Worm (Caenorhabditis elegans): ENCODE results near the gene drp-1.

The drp-1 gene

ce11 chrIV:5563280-5563679 is 25.0 kb downstream of the drp-1 start:
- no peak for TF ChIP-seq dmd-4 (tag; optimal IDR thresholded peaks at IDR 0.05)
- TF ChIP-seq nhr-11 (tag; optimal IDR thresholded peaks at IDR 0.05) = no peak
- no peak for TF ChIP-seq nhr-23 (tag; optimal IDR thresholded peaks at IDR 0.05)
- TF ChIP-seq ZK546.5 (tag; optimal IDR thresholded peaks at IDR 0.05) = no peak
- TF ChIP-seq blmp-1 (tag; optimal IDR thresholded peaks at IDR 0.05; ENCODE audit: insufficient read depth) = no peak
- TF ChIP-seq aly-2 (tag; optimal IDR thresholded peaks at IDR 0.05) = no peak
- no peak for TF ChIP-seq ztf-4 (tag; optimal IDR thresholded peaks at IDR 0.05)
- no peak for TF ChIP-seq lin-39 (tag; optimal IDR thresholded peaks at IDR 0.05)
- TF ChIP-seq mdl-1 (tag; optimal IDR thresholded peaks at IDR 0.05) = no peak
- TF ChIP-seq unc-55 (GFP tag; optimal IDR thresholded peaks at IDR 0.05) = no peak
- TF ChIP-seq ceh-16 (tag; optimal IDR thresholded peaks at IDR 0.05) = no peak
- no peak for TF ChIP-seq fos-1 (tag; optimal IDR thresholded peaks at IDR 0.05)
- no peak for TF ChIP-seq peb-1 (tag; optimal IDR thresholded peaks at IDR 0.05)
- TF ChIP-seq nhr-77 (tag; optimal IDR thresholded peaks at IDR 0.05) = no peak
- TF ChIP-seq skn-1 (tag; optimal IDR thresholded peaks at IDR 0.05) = no peak
- peak; percentile 87 for TF ChIP-seq nhr-25 (tag; optimal IDR thresholded peaks at IDR 0.05)
- TF ChIP-seq lsy-2 (tag; optimal IDR thresholded peaks at IDR 0.05) = peak in 1 of 2 experiments; percentile 39
- TF ChIP-seq nhr-237 (tag; optimal IDR thresholded peaks at IDR 0.05) = no peak
- TF ChIP-seq ztf-1 (GFP tag; conservative IDR thresholded peaks at IDR 0.05) = no peak
- no peak for TF ChIP-seq mab-5 (tag; optimal IDR thresholded peaks at IDR 0.05)
- no peak for TF ChIP-seq Y55F3AM.14 (GFP tag; optimal IDR thresholded peaks at IDR 0.05)
- TF ChIP-seq gmeb-1 (tag; optimal IDR thresholded peaks at IDR 0.05) = no peak
- no peak for TF ChIP-seq unc-39 (tag; optimal IDR thresholded peaks at IDR 0.05)
- peak; percentile 28 for TF ChIP-seq nhr-6 (tag; optimal IDR thresholded peaks at IDR 0.05)

DNA sequence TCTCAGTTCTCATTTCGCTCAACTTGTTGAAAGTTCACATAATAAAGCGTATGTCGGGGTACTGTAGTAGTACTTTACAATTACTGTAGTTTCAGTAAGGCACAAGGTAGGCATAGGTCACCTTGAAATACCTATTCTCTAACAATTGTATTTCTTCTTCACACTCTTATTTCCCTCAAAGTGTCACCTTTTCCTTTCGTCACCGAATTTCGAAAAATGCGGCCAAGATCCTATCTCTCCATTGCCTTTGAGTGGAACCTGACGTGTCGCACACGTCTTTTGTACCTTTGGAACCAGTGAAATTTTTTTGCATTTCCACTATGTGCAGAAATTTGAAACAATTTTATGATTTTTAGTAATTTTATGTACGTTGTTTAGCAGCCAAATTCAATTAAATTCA is 26.0 kb downstream of the drp-1 start:
- TF ChIP-seq aly-2 (tag; optimal IDR thresholded peaks at IDR 0.05) (no peak), elt-1 (tag; optimal IDR thresholded peaks at IDR 0.05) (no peak)

ce11 chrIV:5565105-5565504 is 26.8 kb downstream of the drp-1 start:
- TF ChIP-seq nhr-10 (tag; optimal IDR thresholded peaks at IDR 0.05) (no peak), nhr-25 (tag; optimal IDR thresholded peaks at IDR 0.05) (peak; percentile 16), nhr-129 (tag; optimal IDR thresholded peaks at IDR 0.05) (peak; percentile 29), snpc-4 (tag; optimal IDR thresholded peaks at IDR 0.05) (peak; percentile 15), lsy-2 (tag; optimal IDR thresholded peaks at IDR 0.05) (no peak)

- TF ChIP-seq R02D3.7 (tag; optimal IDR thresholded peaks at IDR 0.05) (no peak), nhr-11 (tag; optimal IDR thresholded peaks at IDR 0.05) (no peak), ceh-82 (tag; optimal IDR thresholded peaks at IDR 0.05) (no peak), blmp-1 (tag; optimal IDR thresholded peaks at IDR 0.05; ENCODE audit: insufficient read depth) (no peak), Y55F3AM.14 (GFP tag; optimal IDR thresholded peaks at IDR 0.05) (no peak)
These were observed 34.4 kb downstream of the drp-1 start for ce11 chrIV:5572693-5573092.

DNA sequence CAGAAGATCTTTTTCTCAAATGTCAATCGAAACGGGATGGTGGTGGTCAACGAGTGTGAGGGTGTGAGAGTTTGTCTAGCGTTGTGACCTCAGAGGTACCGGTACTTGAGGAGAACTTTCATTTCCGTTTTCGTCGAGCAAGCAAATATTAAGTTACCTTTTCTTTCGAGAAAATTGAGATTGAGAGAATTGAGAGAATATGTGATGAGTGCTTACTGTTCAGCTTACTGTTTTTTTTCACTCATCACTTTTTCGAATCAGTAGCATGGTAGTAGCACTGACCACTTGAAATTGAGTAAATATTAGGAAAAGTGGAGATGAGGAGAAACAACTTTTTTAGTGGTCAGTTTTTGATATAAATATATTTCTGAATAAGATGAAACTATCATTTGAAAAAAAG is 35.7 kb downstream of the drp-1 start, which contains the start of gene T12E12.6:
T12E12.6 (minus strand) TSS at position 101 of the 400 bp plus-strand sequence.
- TF ChIP-seq egl-27 (tag; optimal IDR thresholded peaks at IDR 0.05) (no peak), sma-9 (GFP tag; optimal IDR thresholded peaks at IDR 0.05) (no peak), sma-9 (tag; optimal IDR thresholded peaks at IDR 0.05) (no peak), ztf-4 (tag; optimal IDR thresholded peaks at IDR 0.05) (no peak), lin-39 (tag; optimal IDR thresholded peaks at IDR 0.05) (no peak), crh-2 (tag; optimal IDR thresholded peaks at IDR 0.05) (no peak), nhr-12 (tag; optimal IDR thresholded peaks at IDR 0.05) (no peak), lin-11 (tag; optimal IDR thresholded peaks at IDR 0.05) (no peak), ceh-82 (tag; optimal IDR thresholded peaks at IDR 0.05) (no peak), sma-3 (GFP tag; optimal IDR thresholded peaks at IDR 0.05) (no peak), nhr-129 (tag; optimal IDR thresholded peaks at IDR 0.05) (no peak), aly-2 (tag; optimal IDR thresholded peaks at IDR 0.05) (no peak), nhr-77 (tag; optimal IDR thresholded peaks at IDR 0.05) (no peak)

All from whole organism, L2 larva.